Fruit fly (Drosophila melanogaster) ovary, adult (tissue): ENCODE results near the gene elm.

Experiments
- CG17801 ChIP-seq: fragments of 200-800 bp; optimal IDR thresholded peaks from 2 replicates; lab custom pipeline; 2019; ENCODE audit warnings: missing biosample characterization, mild to moderate bottlenecking, missing genetic modification characterization, moderate library complexity; ENCODE audit not compliant: partially characterized antibody

Gene elm

dm6 chr3R:5654692-5655181, at the start of gene elm, which contains the start of gene MED27:
Gene elm (minus strand): TSS chr3R:5654861.
Gene MED27 (plus strand): TSS chr3R:5655139.
- peak; percentile 93 for TF ChIP-seq CG17801 (GFP tag; lab: Kevin White, UChicago)

- peak; percentile 11 for TF ChIP-seq CG17801 (GFP tag; lab: Kevin White, UChicago)
Measured at dm6 chr3R:5701104-5701503, 46.4 kb upstream of the elm start.

DNA sequence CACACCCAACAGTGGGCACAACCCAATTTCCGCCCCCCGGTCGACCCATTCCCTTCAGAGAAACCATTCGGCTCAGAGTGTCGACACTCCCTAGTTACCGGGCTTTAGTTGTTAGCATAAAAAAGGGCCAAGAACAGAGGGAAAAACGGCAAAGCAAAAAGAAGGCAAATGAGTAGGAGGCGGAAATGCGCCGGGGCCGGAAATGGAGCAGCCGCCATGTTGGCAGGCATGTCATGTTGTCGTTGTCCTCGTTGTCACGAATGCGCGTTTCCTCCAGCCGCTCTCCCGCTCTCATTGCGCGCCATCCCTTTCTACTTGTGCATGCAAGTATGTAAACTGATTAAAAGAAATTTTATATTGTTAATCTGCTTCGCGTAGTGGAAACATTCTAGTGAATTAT, 41.7 kb upstream of the elm start:
- TF ChIP-seq CG17801 (GFP tag; lab: Kevin White, UChicago) = no peak

dm6 chr3R:5694461-5694860, 39.8 kb upstream of the elm start:
- peak; percentile 95 for TF ChIP-seq CG17801 (GFP tag; lab: Kevin White, UChicago)

DNA sequence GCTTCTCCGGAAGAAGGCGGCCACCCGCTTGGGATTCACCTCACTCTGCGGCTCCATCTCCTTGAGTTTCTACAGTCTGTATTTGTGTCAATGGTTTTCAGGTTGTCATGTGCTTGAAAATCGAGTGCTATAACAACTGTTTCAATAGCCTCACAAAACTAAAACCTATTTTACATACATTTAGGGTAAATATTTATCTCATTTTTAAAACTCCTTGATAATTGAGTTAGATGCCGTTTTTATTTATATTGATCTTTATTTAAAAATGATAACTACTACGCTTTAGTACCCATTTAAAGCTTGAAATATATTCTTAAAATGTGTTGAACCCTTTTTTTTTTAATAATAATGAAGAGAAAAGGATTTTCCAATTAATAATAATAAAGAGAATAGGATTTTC, 38.5 kb upstream of the elm start, which contains the start of gene CG2104:
Gene CG2104, minus strand, starts transcription at position 101 of the 400 bp plus-strand sequence.
- TF ChIP-seq CG17801 (GFP tag; lab: Kevin White, UChicago) = no peak

dm6 chr3R:5691042-5691441, 36.4 kb upstream of the elm start:
- TF ChIP-seq CG17801 (GFP tag; lab: Kevin White, UChicago) = no peak

dm6 chr3R:5689626-5690025, 35.0 kb upstream of the elm start:
- no peak for TF ChIP-seq CG17801 (GFP tag; lab: Kevin White, UChicago)

DNA sequence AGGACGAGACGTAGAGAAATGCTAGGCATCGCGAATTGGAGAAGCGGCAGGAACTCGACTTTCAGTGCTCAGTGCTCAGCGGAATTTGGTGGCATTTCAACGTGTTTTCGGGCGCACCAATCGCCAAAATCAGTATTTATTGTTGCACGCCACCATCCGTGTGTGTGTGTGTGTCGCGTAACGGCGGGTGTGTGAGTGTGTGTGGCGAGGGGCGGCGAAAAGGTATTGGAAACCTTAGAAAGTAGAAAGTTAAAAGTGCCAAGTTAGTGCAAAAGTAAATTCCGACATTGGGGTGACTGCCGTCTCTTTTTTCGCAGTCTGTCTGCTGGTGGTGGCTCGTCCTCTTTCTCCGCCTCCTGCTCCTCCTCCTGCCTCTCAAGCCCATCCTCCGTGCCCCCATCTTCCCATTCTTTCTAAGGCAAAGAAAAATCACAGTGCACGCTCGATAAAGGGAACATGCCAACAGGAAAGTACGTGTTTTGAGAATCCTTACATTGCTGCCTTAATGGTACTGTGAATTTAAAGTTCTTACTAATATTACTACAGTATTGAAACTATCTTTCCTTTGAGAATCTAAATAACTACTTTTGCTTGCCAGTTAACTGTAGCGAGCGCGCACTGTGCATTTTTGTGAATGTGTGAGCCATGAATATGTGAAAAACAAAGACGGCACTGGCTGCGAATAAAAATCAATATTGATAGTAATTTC, 31.5 kb upstream of the elm start:
- TF ChIP-seq CG17801 (GFP tag; lab: Kevin White, UChicago) = no peak

- TF ChIP-seq CG17801 (GFP tag; lab: Kevin White, UChicago) = no peak
Measured at dm6 chr3R:5685269-5686048, 30.8 kb upstream of the elm start, which contains the start of the genes Rab23 and plx. Gene Rab23 (minus strand): TSS chr3R:5685434. Gene plx (plus strand): TSS chr3R:5685855.

DNA sequence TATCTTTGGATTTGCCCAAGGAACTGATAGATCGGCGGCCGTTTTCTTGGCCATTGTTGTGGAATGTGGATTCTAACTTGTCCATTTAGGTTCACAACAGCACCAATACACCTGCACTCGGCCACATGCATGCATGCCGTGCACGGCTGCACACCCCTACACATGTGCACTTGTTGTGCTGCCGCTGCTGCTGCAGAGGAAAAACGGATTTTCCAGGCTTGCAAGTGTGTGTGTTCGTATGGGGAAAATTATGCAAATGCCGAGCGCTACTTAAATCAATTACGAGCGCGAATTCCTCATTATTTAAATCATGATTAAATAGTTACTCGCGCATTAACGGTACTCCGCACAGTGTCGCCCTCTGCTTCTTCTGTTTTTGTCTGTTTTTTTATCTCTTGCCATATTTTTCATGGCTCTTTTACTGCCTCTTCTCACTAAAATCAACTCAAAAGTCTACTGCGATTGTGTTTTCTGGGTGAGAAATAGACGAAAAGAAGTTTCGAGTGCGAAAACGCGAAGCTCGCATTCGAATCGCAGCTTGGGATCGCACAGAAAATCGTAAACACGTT, 30.0 kb upstream of the elm start:
- no peak for TF ChIP-seq CG17801 (GFP tag; lab: Kevin White, UChicago)

- TF ChIP-seq CG17801 (GFP tag; lab: Kevin White, UChicago) = no peak
Measured at dm6 chr3R:5682921-5683748, 28.5 kb upstream of the elm start.

- no peak for TF ChIP-seq CG17801 (GFP tag; lab: Kevin White, UChicago)
Measured at dm6 chr3R:5682238-5682637, 27.6 kb upstream of the elm start.

DNA sequence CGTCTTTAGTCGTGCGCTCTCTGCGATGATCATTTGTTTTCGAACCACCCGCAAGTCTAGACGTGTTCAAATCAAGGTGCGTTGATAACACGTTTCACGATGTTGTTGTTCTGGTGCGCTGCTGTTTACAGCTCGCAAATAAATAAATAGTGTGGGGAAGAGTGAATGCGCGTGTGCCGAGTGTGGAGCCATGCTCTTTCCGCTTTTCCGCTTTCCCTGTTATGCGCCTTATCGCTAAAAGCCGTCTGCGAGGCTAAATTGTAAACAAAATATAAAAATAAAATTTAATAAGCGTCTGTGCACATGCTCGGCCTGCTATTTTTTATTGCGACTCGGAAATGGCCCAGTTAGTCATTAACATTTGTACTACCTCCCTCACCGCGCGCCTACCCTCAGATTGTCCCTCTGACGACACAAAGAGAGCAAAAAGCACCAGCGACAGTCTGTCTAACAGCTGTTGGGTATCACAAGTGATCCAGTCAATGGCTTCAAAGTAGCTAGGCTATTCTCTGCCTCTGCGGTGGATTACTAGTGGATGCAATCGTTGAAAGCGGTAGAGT, 18.1 kb upstream of the elm start:
- TF ChIP-seq CG17801 (GFP tag; lab: Kevin White, UChicago) = peak; percentile 62
